Fruit fly (Drosophila melanogaster): Measurements from ENCODE around the gene CG14321.

Gene CG14321

DNA sequence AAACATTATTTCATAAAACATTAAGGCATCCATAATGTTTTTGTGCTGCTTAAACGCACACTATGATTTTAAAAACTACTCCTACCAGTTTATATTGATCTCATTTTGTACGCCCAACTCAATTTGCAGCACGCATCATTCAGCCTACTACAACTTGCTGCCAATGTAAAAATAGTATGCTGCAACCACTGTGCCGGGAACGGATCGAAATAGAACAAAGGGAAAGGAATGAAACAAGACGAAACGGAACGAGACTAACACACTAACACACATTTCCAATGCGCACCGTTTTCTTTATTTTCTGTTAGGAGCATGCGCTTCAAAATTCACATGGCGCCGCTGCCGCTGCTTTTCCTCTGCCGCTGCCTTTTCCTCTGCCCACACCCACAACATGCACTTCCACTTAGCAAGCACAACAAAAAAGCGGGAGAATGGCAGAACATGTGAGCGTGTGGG lies 43.6 kb downstream of the CG14321 start:
- no peak for TF ChIP-seq emc (GFP tag; optimal IDR thresholded peaks at IDR 0.05)
- no peak for TF ChIP-seq salm (tag; optimal IDR thresholded peaks at IDR 0.05)
- no peak for TF ChIP-seq Jarid2 (GFP tag; optimal IDR thresholded peaks at IDR 0.05)
- TF ChIP-seq CG11723 (GFP tag; optimal IDR thresholded peaks at IDR 0.05) = no peak
- no peak for TF ChIP-seq H15 (GFP tag; IDR thresholded peaks at IDR 0.05)
- peak; percentile 12 for TF ChIP-seq bab2 (GFP tag; optimal IDR thresholded peaks at IDR 0.05)
- no peak for TF ChIP-seq seq (GFP tag; IDR thresholded peaks at IDR 0.05)
- TF ChIP-seq CG4730 (GFP tag; IDR thresholded peaks at IDR 0.05) = no peak
- no peak for TF ChIP-seq Neu2 (GFP tag; optimal IDR thresholded peaks at IDR 0.05; ENCODE audit: borderline replicate concordance)
- TF ChIP-seq CG10366 (GFP tag; IDR thresholded peaks at IDR 0.05) = peak; percentile 10; the same call in 1 of the 2 replicates
- peak in 1 of 2 experiments; percentile 40 for TF ChIP-seq Hr51 (GFP tag; optimal IDR thresholded peaks at IDR 0.05)
- TF ChIP-seq phol (tag; optimal IDR thresholded peaks at IDR 0.05) = peak; percentile 15
- peak; percentile 66 for TF ChIP-seq row (GFP tag; IDR thresholded peaks at IDR 0.05)
- no peak for TF ChIP-seq CG10543 (GFP tag; optimal IDR thresholded peaks at IDR 0.05)
- TF ChIP-seq CG30431 (GFP tag; optimal IDR thresholded peaks at IDR 0.05) = no peak
- no peak for TF ChIP-seq Ets97D (GFP tag; optimal IDR thresholded peaks at IDR 0.05)
- peak; percentile 28 for TF ChIP-seq Hmr (GFP tag; optimal IDR thresholded peaks at IDR 0.05)
- TF ChIP-seq shn (GFP tag; optimal IDR thresholded peaks at IDR 0.05) = no peak
- peak; percentile 45; the same call in 1 of the 2 replicates for TF ChIP-seq Rx (GFP tag; IDR thresholded peaks at IDR 0.05)
- TF ChIP-seq mld (GFP tag; IDR thresholded peaks at IDR 0.05; ENCODE audit: partially characterized antibody) = no peak
- TF ChIP-seq Max (GFP tag; optimal IDR thresholded peaks at IDR 0.05) = no peak
- TF ChIP-seq nau (GFP tag; optimal IDR thresholded peaks at IDR 0.05) = no peak
- TF ChIP-seq CG12391 (tag; optimal IDR thresholded peaks at IDR 0.05) = peak; percentile 1
- no peak for TF ChIP-seq jumu (GFP tag; optimal IDR thresholded peaks at IDR 0.05)
- no peak; the same call in 1 of the 2 replicates for TF ChIP-seq Oaz (GFP tag; IDR thresholded peaks at IDR 0.05)
- no peak for TF ChIP-seq CG1647 (GFP tag; optimal IDR thresholded peaks at IDR 0.05)
- TF ChIP-seq CG2678 (tag; optimal IDR thresholded peaks at IDR 0.05) = peak; percentile 44
- TF ChIP-seq CG2120 (GFP tag; optimal IDR thresholded peaks at IDR 0.05) = peak; percentile 69
- no peak for TF ChIP-seq Bdp1 (GFP tag; optimal IDR thresholded peaks at IDR 0.05)
- TF ChIP-seq CG34422 (GFP tag; IDR thresholded peaks at IDR 0.05) = no peak
- TF ChIP-seq Adf1 (GFP tag; IDR thresholded peaks at IDR 0.05) = peak; percentile 88
- TF ChIP-seq CG8290 (GFP tag; optimal IDR thresholded peaks at IDR 0.05) = no peak
- TF ChIP-seq CG8290 (tag; optimal IDR thresholded peaks at IDR 0.05) = peak in 1 of 2 experiments; percentile 68
- no peak for TF ChIP-seq en (GFP tag; optimal IDR thresholded peaks at IDR 0.05)
- no peak for TF ChIP-seq Dip2 (GFP tag; IDR thresholded peaks at IDR 0.05)
- no peak for TF ChIP-seq ara (GFP tag; IDR thresholded peaks at IDR 0.05)
- TF ChIP-seq CG5953 (GFP tag; IDR thresholded peaks at IDR 0.05) = no peak
- TF ChIP-seq sens (GFP tag) = peak; percentile 33
- no peak for TF ChIP-seq ro (GFP tag; IDR thresholded peaks at IDR 0.05)
- peak; percentile 41 for TF ChIP-seq Meics (GFP tag; optimal IDR thresholded peaks at IDR 0.05)
- TF ChIP-seq CG4617 (GFP tag; optimal IDR thresholded peaks at IDR 0.05; ENCODE audit: borderline replicate concordance) = no peak
- TF ChIP-seq CG4424 (GFP tag; optimal IDR thresholded peaks at IDR 0.05) = peak; percentile 7
- no peak for TF ChIP-seq Mes4 (GFP tag; optimal IDR thresholded peaks at IDR 0.05)
- TF ChIP-seq chn (GFP tag; optimal IDR thresholded peaks at IDR 0.05) = no peak
- no peak for TF ChIP-seq CG3726 (GFP tag; IDR thresholded peaks at IDR 0.05)
- no peak for TF ChIP-seq fu2 (GFP tag; optimal IDR thresholded peaks at IDR 0.05)
- TF ChIP-seq CG14050 (GFP tag; IDR thresholded peaks at IDR 0.05) = no peak
- TF ChIP-seq vvl (GFP tag; IDR thresholded peaks at IDR 0.05) = no peak
- no peak for TF ChIP-seq peb (GFP tag; IDR thresholded peaks at IDR 0.05)
- TF ChIP-seq grau (tag; optimal IDR thresholded peaks at IDR 0.05) = peak; percentile 21
- TF ChIP-seq CG18476 (GFP tag; optimal IDR thresholded peaks at IDR 0.05) = peak; percentile 9
- TF ChIP-seq CG18262 (tag; optimal IDR thresholded peaks at IDR 0.05) = peak; percentile 15
- TF ChIP-seq sima (GFP tag; optimal IDR thresholded peaks at IDR 0.05) = no peak
